Fruit fly (Drosophila melanogaster): ENCODE measurements around the gene Pp1-87B.

Gene Pp1-87B

dm6 chr3R:12443769-12444168 lies 18.1 kb upstream of the Pp1-87B start:
- no peak for TF ChIP-seq CG17801 (GFP tag; optimal IDR thresholded peaks at IDR 0.05; ENCODE audit: partially characterized antibody)

dm6 chr3R:12442601-12443533 lies 17.1 kb upstream of the Pp1-87B start:
- peak; percentile 87 for TF ChIP-seq CG17801 (GFP tag; optimal IDR thresholded peaks at IDR 0.05; ENCODE audit: partially characterized antibody)

dm6 chr3R:12441008-12441606 lies 15.4 kb upstream of the Pp1-87B start:
- TF ChIP-seq CG17801 (GFP tag; optimal IDR thresholded peaks at IDR 0.05; ENCODE audit: partially characterized antibody), result no peak

- TF ChIP-seq CG17801 (GFP tag; optimal IDR thresholded peaks at IDR 0.05; ENCODE audit: partially characterized antibody), result peak; percentile 3
Measured at dm6 chr3R:12439401-12440143, 13.9 kb upstream of the Pp1-87B start, which contains the start of gene Desat1. TSS of gene Desat1 (plus strand) at chr3R:12439600.

dm6 chr3R:12439039-12439400 lies 13.3 kb upstream of the Pp1-87B start, which contains the start of the genes CG17207 and CG46427:
TSS of gene CG17207 (minus strand) at chr3R:12439139.
TSS of gene CG46427 (minus strand) at chr3R:12439139.
- no peak for TF ChIP-seq CG17801 (GFP tag; optimal IDR thresholded peaks at IDR 0.05; ENCODE audit: partially characterized antibody)

dm6 chr3R:12435948-12436347 lies 10.2 kb upstream of the Pp1-87B start, which contains the start of gene Desat2:
TSS of gene Desat2 (plus strand) at chr3R:12436248.
- no peak for TF ChIP-seq CG17801 (GFP tag; optimal IDR thresholded peaks at IDR 0.05; ENCODE audit: partially characterized antibody)

dm6 chr3R:12433764-12434163 lies 8.0 kb upstream of the Pp1-87B start, which contains the start of the genes Aos1 and Srlp:
TSS of gene Aos1 (minus strand) at chr3R:12433822.
TSS of gene Srlp (plus strand) at chr3R:12434098.
- TF ChIP-seq CG17801 (GFP tag; optimal IDR thresholded peaks at IDR 0.05; ENCODE audit: partially characterized antibody), result peak; percentile 52

- TF ChIP-seq CG17801 (GFP tag; optimal IDR thresholded peaks at IDR 0.05; ENCODE audit: partially characterized antibody), result peak; percentile 21
Measured at dm6 chr3R:12431030-12431489, 5.3 kb upstream of the Pp1-87B start, which contains the start of gene Prosalpha2. TSS of gene Prosalpha2 (plus strand) at chr3R:12431321.

- TF ChIP-seq CG17801 (GFP tag; optimal IDR thresholded peaks at IDR 0.05; ENCODE audit: partially characterized antibody), result no peak
Measured at dm6 chr3R:12429120-12429610, 3.4 kb upstream of the Pp1-87B start, which contains the start of the genes CG5641 and CG5245. TSS of gene CG5641 (minus strand) at chr3R:12429282. TSS of gene CG5245 (plus strand) at chr3R:12429560.

dm6 chr3R:12426310-12426653 lies 565 bp upstream of the Pp1-87B start, which contains the start of gene NANS:
TSS of gene NANS (plus strand) at chr3R:12426578.
- no peak for TF ChIP-seq CG17801 (GFP tag; optimal IDR thresholded peaks at IDR 0.05; ENCODE audit: partially characterized antibody)

dm6 chr3R:12423997-12424396 lies 1.7 kb downstream of the Pp1-87B start:
- TF ChIP-seq CG17801 (GFP tag; optimal IDR thresholded peaks at IDR 0.05; ENCODE audit: partially characterized antibody), result no peak

- no peak for TF ChIP-seq CG17801 (GFP tag; optimal IDR thresholded peaks at IDR 0.05; ENCODE audit: partially characterized antibody)
Measured at dm6 chr3R:12422379-12422975, 3.2 kb downstream of the Pp1-87B start, which contains the start of the genes Scgbeta and CG17202. TSS of gene Scgbeta (minus strand) at chr3R:12422429. TSS of gene CG17202 (plus strand) at chr3R:12422768.

- peak; percentile 41 for TF ChIP-seq CG17801 (GFP tag; optimal IDR thresholded peaks at IDR 0.05; ENCODE audit: partially characterized antibody)
Measured at dm6 chr3R:12413274-12413958, 12.3 kb downstream of the Pp1-87B start, which contains the start of the genes Dip-C and pps. TSS of gene Dip-C (minus strand) at chr3R:12413759. TSS of gene pps (plus strand) at chr3R:12413828.

Data from ovary, adult (tissue).